Fruit fly (Drosophila melanogaster): ENCODE results near the gene Pus1.
A peak's percentile ranks its signal among the peaks of the same experiment; 100 is the strongest.

Pus1 gene

DNA sequence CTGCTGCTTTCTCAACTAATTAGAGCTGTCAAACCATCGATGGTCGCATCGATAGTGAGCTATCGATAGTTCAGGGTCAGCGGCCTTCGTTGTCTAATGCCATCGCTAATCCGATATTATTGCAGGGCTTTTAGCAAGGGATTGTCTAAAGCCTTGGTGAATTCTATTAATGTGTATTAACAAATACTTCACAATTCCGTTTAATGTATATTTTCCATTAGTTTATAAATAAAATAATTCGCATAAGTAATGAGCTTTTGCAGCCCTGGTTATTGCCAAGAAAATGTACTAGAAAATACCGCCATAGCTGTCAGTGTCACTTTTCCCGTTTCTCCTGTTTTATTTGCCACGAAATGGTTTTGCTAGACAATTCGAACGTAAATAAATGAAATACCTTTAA, 12.7 kb downstream of the Pus1 start, which contains the start of the genes EloB and Srp14 (continued):
- TF ChIP-seq Lhr (GFP tag; optimal IDR thresholded peaks at IDR 0.05) (peak; percentile 77), MESR4 (GFP tag; optimal IDR thresholded peaks at IDR 0.05) (peak; percentile 90), ase (GFP tag; IDR thresholded peaks at IDR 0.05) (peak; percentile 64; the same call in 1 of the 3 replicates), disco-r (GFP tag; optimal IDR thresholded peaks at IDR 0.05) (peak; percentile 17), CTCF (GFP tag; optimal IDR thresholded peaks at IDR 0.05) (peak; percentile 19), sna (GFP tag; IDR thresholded peaks at IDR 0.05; ENCODE audit: partially characterized antibody) (peak; percentile 98), cas (GFP tag; IDR thresholded peaks at IDR 0.05) (peak; percentile 55; the same call in 1 of the 2 replicates), CG17829 (tag; optimal IDR thresholded peaks at IDR 0.05) (peak; percentile 90), CG14014 (GFP tag; IDR thresholded peaks at IDR 0.05) (peak; percentile 79), Lim3 (GFP tag; IDR thresholded peaks at IDR 0.05) (no peak), CG16779 (GFP tag; IDR thresholded peaks at IDR 0.05) (0 out of 2 replicates have a peak, but pooled peaks have one; percentile 6), CG4617 (GFP tag; optimal IDR thresholded peaks at IDR 0.05; ENCODE audit: borderline replicate concordance) (peak; percentile 95), nerfin-1 (tag; optimal IDR thresholded peaks at IDR 0.05) (peak; percentile 77), zen (tag; optimal IDR thresholded peaks at IDR 0.05) (peak; percentile 85), Spps (tag; optimal IDR thresholded peaks at IDR 0.05) (peak; percentile 63), CG1603 (tag; optimal IDR thresholded peaks at IDR 0.05) (peak; percentile 85), CG1602 (GFP tag; optimal IDR thresholded peaks at IDR 0.05) (peak; percentile 79), CG5180 (GFP tag; optimal IDR thresholded peaks at IDR 0.05) (no peak), Dp (GFP tag; optimal IDR thresholded peaks at IDR 0.05) (peak; percentile 44), CG31365 (tag; optimal IDR thresholded peaks at IDR 0.05) (peak; percentile 42), B-H2 (GFP tag; optimal IDR thresholded peaks at IDR 0.05) (peak; percentile 90), Hr51 (GFP tag; optimal IDR thresholded peaks at IDR 0.05) (peak; percentile 75 to 79), CG5245 (GFP tag; optimal IDR thresholded peaks at IDR 0.05) (peak; percentile 65), CG4404 (GFP tag; IDR thresholded peaks at IDR 0.05) (peak; percentile 75), CG5953 (GFP tag; IDR thresholded peaks at IDR 0.05) (0 out of 2 replicates have a peak, but pooled peaks have one; percentile 20), HmgZ (tag; optimal IDR thresholded peaks at IDR 0.05) (peak; percentile 90), Side (GFP tag; optimal IDR thresholded peaks at IDR 0.05) (peak; percentile 53), CG1647 (GFP tag; optimal IDR thresholded peaks at IDR 0.05) (peak; percentile 83), CG6272 (GFP tag; IDR thresholded peaks at IDR 0.05) (peak; percentile 82), so (GFP tag; IDR thresholded peaks at IDR 0.05) (peak; percentile 49; the same call in 2 of the 3 replicates), dm (GFP tag; optimal IDR thresholded peaks at IDR 0.05) (peak; percentile 62), nerfin-2 (GFP tag; IDR thresholded peaks at IDR 0.05; ENCODE audit: partially characterized antibody) (peak; percentile 88), en (GFP tag; optimal IDR thresholded peaks at IDR 0.05) (peak; percentile 31), CG10274 (GFP tag; optimal IDR thresholded peaks at IDR 0.05) (no peak), CG12744 (GFP tag; optimal IDR thresholded peaks at IDR 0.05) (peak; percentile 67), dpn (GFP tag; optimal IDR thresholded peaks at IDR 0.05) (peak; percentile 78 to 83), Chrac-16 (GFP tag; optimal IDR thresholded peaks at IDR 0.05) (peak; percentile 84), NFAT (GFP tag; IDR thresholded peaks at IDR 0.05) (peak; percentile 86), CG43689 (GFP tag; IDR thresholded peaks at IDR 0.05) (peak; percentile 53; the same call in 1 of the 2 replicates), CG6689 (GFP tag; IDR thresholded peaks at IDR 0.05) (peak; percentile 71), wek (GFP tag; optimal IDR thresholded peaks at IDR 0.05) (peak; percentile 28), slou (GFP tag; optimal IDR thresholded peaks at IDR 0.05) (peak; percentile 73), tup (GFP tag; optimal IDR thresholded peaks at IDR 0.05) (peak; percentile 60), Abd-B (GFP tag; optimal IDR thresholded peaks at IDR 0.05) (no peak), Dek (tag; optimal IDR thresholded peaks at IDR 0.05) (peak; percentile 74), CG14050 (GFP tag; IDR thresholded peaks at IDR 0.05) (peak; percentile 48; the same call in 2 of the 3 replicates), TFAM (GFP tag; optimal IDR thresholded peaks at IDR 0.05) (peak; percentile 69), chn (GFP tag; optimal IDR thresholded peaks at IDR 0.05) (peak; percentile 90), chm (GFP tag; IDR thresholded peaks at IDR 0.05) (peak; percentile 82), CG2199 (GFP tag; IDR thresholded peaks at IDR 0.05) (no peak; the same call in 2 of the 3 replicates), Doc3 (GFP tag; IDR thresholded peaks at IDR 0.05; ENCODE audit: partially characterized antibody) (peak; percentile 97)

Data from whole organism, embryonic.